Fruit fly (Drosophila melanogaster) whole organism, wandering third instar larva: ENCODE data around the gene Tbc1d22.

Source experiments
- CG32264 ChIP-seq: fragments of 200-800 bp; sonication (Bioruptor generic); optimal IDR thresholded peaks from 2 replicates; lab custom pipeline; 2016; ENCODE audit warnings: missing biosample characterization, missing genetic modification characterization
- CG9705 ChIP-seq: fragments of 200-800 bp; sonication (Bioruptor generic); optimal IDR thresholded peaks from 2 replicates; lab custom pipeline; 2018; ENCODE audit warnings: missing biosample characterization, mild to moderate bottlenecking, missing genetic modification characterization
- Dfd ChIP-seq: fragments of >200 bp; optimal IDR thresholded peaks from 2 replicates; lab custom pipeline; 2017; ENCODE audit warnings: missing biosample characterization, missing genetic modification characterization
- Dif ChIP-seq: fragments of 200-275, 200-300 bp; sonication (Bioruptor generic); optimal IDR thresholded peaks from 2 replicates; lab custom pipeline; 2018; ENCODE audit warnings: missing biosample characterization, missing genetic modification characterization; ENCODE audit not compliant: partially characterized antibody
- HLH106 ChIP-seq: fragments of 200-800 bp; optimal IDR thresholded peaks from 3 replicates; lab custom pipeline; 2019; ENCODE audit warnings: missing biosample characterization, mild to moderate bottlenecking, missing genetic modification characterization, moderate library complexity
- Hr78 ChIP-seq: fragments of >200 bp; optimal IDR thresholded peaks from 2 replicates; lab custom pipeline; 2017; ENCODE audit warnings: missing biosample characterization, missing genetic modification characterization
- Hr83 ChIP-seq: fragments of 200-300 bp; sonication (Bioruptor generic); optimal IDR thresholded peaks from 2 replicates; lab custom pipeline; 2016; ENCODE audit warnings: missing biosample characterization, mild to moderate bottlenecking, missing genetic modification characterization, moderate library complexity; ENCODE audit not compliant: poor library complexity, severe bottlenecking
- Jra ChIP-seq: sonication (Bioruptor generic); optimal IDR thresholded peaks from 2 replicates; lab custom pipeline; 2016; ENCODE audit warnings: missing biosample characterization, missing genetic modification characterization
- Mio ChIP-seq: sonication (Bioruptor generic); optimal IDR thresholded peaks from 2 replicates; lab custom pipeline; 2016; ENCODE audit warnings: missing biosample characterization, missing genetic modification characterization
- Myc ChIP-seq: fragments of >200 bp; optimal IDR thresholded peaks from 2 replicates; lab custom pipeline; 2017
- N ChIP-seq: fragments of >200 bp; optimal IDR thresholded peaks from 2 replicates; lab custom pipeline; 2018; ENCODE audit warnings: missing biosample characterization, missing external identifiers, missing genetic modification characterization
- OdsH ChIP-seq: fragments of 200-800 bp; sonication (Bioruptor generic); optimal IDR thresholded peaks from 2 replicates; lab custom pipeline; 2016; ENCODE audit warnings: missing biosample characterization, mild to moderate bottlenecking, missing genetic modification characterization
- Sp1 ChIP-seq: fragments of 200-800 bp; sonication (Bioruptor generic); optimal IDR thresholded peaks from 3 replicates; lab custom pipeline; 2019; ENCODE audit warnings: missing biosample characterization, mild to moderate bottlenecking, missing genetic modification characterization, moderate library complexity
- Vsx2 ChIP-seq: fragments of 200-300, 225-300 bp; sonication (Bioruptor generic); optimal IDR thresholded peaks from 2 replicates; lab custom pipeline; 2018; ENCODE audit warnings: missing biosample characterization, missing genetic modification characterization; ENCODE audit not compliant: partially characterized antibody
- br ChIP-seq: fragments of 200-800 bp; sonication (Bioruptor generic); optimal IDR thresholded peaks from 2 replicates; lab custom pipeline; 2016; ENCODE audit warnings: missing biosample characterization, missing genetic modification characterization
- brk ChIP-seq: fragments of 200-800 bp; sonication (Bioruptor generic); optimal IDR thresholded peaks from 2 replicates; lab custom pipeline; 2016; ENCODE audit warnings: missing biosample characterization, mild to moderate bottlenecking, missing genetic modification characterization
- dl ChIP-seq, 2 experiments: fragments of 175-275, 200-275 bp in 1 of 2; fragments of 200-275 bp in 1 of 2; sonication (Bioruptor generic); optimal IDR thresholded peaks; lab custom pipeline; 2018; ENCODE audit warnings: mild to moderate bottlenecking in 2 of 2, missing biosample characterization in 2 of 2, missing genetic modification characterization in 2 of 2, moderate library complexity in 2 of 2; ENCODE audit not compliant: partially characterized antibody in 2 of 2, insufficient read depth in 1 of 2
- dmrt93B ChIP-seq: fragments of 200-800 bp; sonication (Bioruptor generic); optimal IDR thresholded peaks from 2 replicates; lab custom pipeline; 2018; ENCODE audit warnings: missing biosample characterization, mild to moderate bottlenecking, missing genetic modification characterization
- dsf ChIP-seq: sonication (Bioruptor generic); optimal IDR thresholded peaks from 2 replicates; lab custom pipeline; 2016; ENCODE audit warnings: missing biosample characterization, missing genetic modification characterization, borderline replicate concordance
- ey ChIP-seq: fragments of 200-800 bp; sonication (Bioruptor generic); optimal IDR thresholded peaks from 2 replicates; lab custom pipeline; 2016; ENCODE audit warnings: missing biosample characterization, missing genetic modification characterization
- foxo ChIP-seq, 2 experiments: fragments of 200-800 bp; sonication (Bioruptor generic); optimal IDR thresholded peaks; 2 replicates in 1 of 2; 3 replicates in 1 of 2; lab custom pipeline; 2016 to 2017; ENCODE audit warnings: missing biosample characterization in 2 of 2, missing genetic modification characterization in 2 of 2
- fru ChIP-seq: fragments of 200-800 bp; sonication (Bioruptor generic); optimal IDR thresholded peaks from 3 replicates; lab custom pipeline; 2016; ENCODE audit warnings: missing biosample characterization, mild to moderate bottlenecking, missing genetic modification characterization
- h ChIP-seq: fragments of 200-800 bp; sonication (Bioruptor generic); optimal IDR thresholded peaks from 3 replicates; lab custom pipeline; 2016; ENCODE audit warnings: missing biosample characterization, mild to moderate bottlenecking, missing genetic modification characterization
- jim ChIP-seq: fragments of 175-275, 200-325 bp; sonication (Bioruptor generic); optimal IDR thresholded peaks from 2 replicates; lab custom pipeline; 2016; ENCODE audit warnings: missing biosample characterization, mild to moderate bottlenecking, missing genetic modification characterization
- lola ChIP-seq: fragments of >200 bp; optimal IDR thresholded peaks from 2 replicates; lab custom pipeline; 2017; ENCODE audit warnings: missing biosample characterization, missing genetic modification characterization
- pan ChIP-seq: fragments of >200 bp; optimal IDR thresholded peaks from 2 replicates; lab custom pipeline; 2017
- psq ChIP-seq: fragments of 200-800 bp; sonication (Bioruptor generic); optimal IDR thresholded peaks from 3 replicates; lab custom pipeline; 2017; ENCODE audit warnings: missing biosample characterization, mild to moderate bottlenecking, missing genetic modification characterization, moderate library complexity
- rgr ChIP-seq: fragments of 200-800 bp; sonication (Bioruptor generic); optimal IDR thresholded peaks from 3 replicates; lab custom pipeline; 2016; ENCODE audit warnings: missing biosample characterization, mild to moderate bottlenecking, missing genetic modification characterization
- sage ChIP-seq: fragments of 200-800 bp; sonication (Bioruptor generic); optimal IDR thresholded peaks from 2 replicates; lab custom pipeline; 2016; ENCODE audit warnings: missing biosample characterization, mild to moderate bottlenecking, missing genetic modification characterization
- sv ChIP-seq: fragments of 200-800 bp; sonication (Bioruptor generic); optimal IDR thresholded peaks from 3 replicates; lab custom pipeline; 2016; ENCODE audit warnings: missing biosample characterization, missing genetic modification characterization

Tbc1d22 gene

DNA sequence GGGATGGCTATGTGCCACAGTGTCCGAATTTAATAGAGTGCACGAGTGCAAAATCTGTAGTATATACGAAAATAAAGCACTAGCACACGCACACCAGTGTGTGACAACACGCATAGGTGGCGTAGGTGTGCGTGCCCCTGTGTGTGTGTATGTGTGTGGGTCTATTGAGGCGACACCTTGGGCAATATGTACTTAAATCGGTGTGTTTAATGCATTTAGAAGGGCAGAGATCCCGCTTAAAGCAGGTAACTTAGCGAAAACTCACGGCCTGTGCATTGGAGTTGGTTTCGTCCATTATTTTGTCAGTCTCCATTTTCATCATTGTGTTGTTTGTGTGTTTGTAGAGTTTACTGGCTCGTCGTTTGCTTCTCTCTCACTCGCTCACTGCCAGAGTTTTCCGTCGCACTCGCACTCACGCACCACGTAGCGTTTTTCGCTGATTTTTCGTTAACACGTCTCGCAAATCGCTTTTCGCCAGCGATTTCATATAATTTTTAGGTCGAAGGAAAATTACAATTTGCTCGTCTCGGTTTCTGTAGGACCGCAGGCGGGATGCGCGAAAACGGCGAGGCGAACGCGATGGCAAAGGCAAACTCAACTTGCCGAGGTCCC lies 24.8 kb downstream of the Tbc1d22 start:
- TF ChIP-seq Dif, result no peak
- TF ChIP-seq HLH106 (tag; lab: Kevin White, UChicago), result no peak
- TF ChIP-seq jim, result no peak
- peak; percentile 84 for TF ChIP-seq N (GFP tag; lab: Kevin White, UChicago)
- TF ChIP-seq, all 38 proteins: peak for 1

DNA sequence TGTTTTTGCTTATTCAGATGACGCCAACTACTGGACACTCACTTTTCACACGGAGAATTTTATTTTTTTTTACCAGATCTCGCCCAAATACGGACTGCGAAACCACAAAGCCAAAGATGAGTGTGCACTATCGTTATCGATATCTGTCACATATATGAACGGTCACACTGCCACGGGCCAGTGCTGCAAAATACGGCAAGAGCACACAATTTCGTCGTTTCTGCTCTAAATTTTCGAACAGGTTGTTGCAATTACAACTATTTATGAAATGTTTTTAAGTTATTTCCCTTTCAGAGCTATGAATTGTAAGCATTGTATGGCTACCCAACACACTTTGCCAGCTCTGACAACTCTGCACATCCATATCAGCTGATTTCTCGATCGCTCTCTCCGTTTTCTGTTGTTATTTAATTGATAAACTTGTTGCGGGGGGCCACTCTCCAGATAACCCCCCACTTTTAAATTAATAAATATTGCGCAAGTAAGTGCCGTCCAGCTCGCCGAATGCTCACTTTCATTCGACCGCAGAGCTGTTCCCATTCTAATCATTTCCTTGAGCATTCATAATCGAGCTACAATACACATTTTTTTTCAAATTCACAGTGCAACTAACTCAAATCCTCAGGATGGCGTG lies 25.5 kb downstream of the Tbc1d22 start, which contains the start of the genes slmb and CG5793:
TSS of gene slmb (minus strand) at position 134 of the 634 bp plus-strand sequence.
TSS of gene CG5793 (plus strand) at position 222 of the 634 bp plus-strand sequence.
- no peak for TF ChIP-seq Hr78 (GFP tag; lab: Kevin White, UChicago)
- TF ChIP-seq fru (GFP tag; lab: Kevin White, UChicago), result no peak
- TF ChIP-seq HLH106 (tag; lab: Kevin White, UChicago), result peak; percentile 58
- peak; percentile 50 for TF ChIP-seq Myc (lab: Kevin White, UChicago)
- TF ChIP-seq N (GFP tag; lab: Kevin White, UChicago), result no peak
- no peak for TF ChIP-seq Vsx2 (GFP tag; lab: Kevin White, UChicago)
- no peak for TF ChIP-seq brk (GFP tag; lab: Kevin White, UChicago)
- no peak for TF ChIP-seq sage (GFP tag; lab: Kevin White, UChicago)
- peak; percentile 63 for TF ChIP-seq Sp1 (GFP tag; lab: Kevin White, UChicago)
- peak in 1 of 2 experiments; percentile 82 for TF ChIP-seq foxo (GFP tag; optimal IDR thresholded peaks at IDR 0.05; lab: Kevin White, UChicago)
- peak; percentile 80 for TF ChIP-seq Hr83
- peak; percentile 49 for TF ChIP-seq OdsH (GFP tag; lab: Kevin White, UChicago)
- TF ChIP-seq Dif, result no peak
- peak; percentile 58 for TF ChIP-seq psq
- no peak for TF ChIP-seq pan (lab: Kevin White, UChicago)
- peak; percentile 74 for TF ChIP-seq rgr (GFP tag; lab: Kevin White, UChicago)
- peak; percentile 81 for TF ChIP-seq Jra (GFP tag; lab: Kevin White, UChicago)
- TF ChIP-seq CG9705 (GFP tag; lab: Kevin White, UChicago), result peak; percentile 25
- TF ChIP-seq ey, result peak; percentile 64
- peak; percentile 47 for TF ChIP-seq sv (GFP tag; lab: Kevin White, UChicago)

DNA sequence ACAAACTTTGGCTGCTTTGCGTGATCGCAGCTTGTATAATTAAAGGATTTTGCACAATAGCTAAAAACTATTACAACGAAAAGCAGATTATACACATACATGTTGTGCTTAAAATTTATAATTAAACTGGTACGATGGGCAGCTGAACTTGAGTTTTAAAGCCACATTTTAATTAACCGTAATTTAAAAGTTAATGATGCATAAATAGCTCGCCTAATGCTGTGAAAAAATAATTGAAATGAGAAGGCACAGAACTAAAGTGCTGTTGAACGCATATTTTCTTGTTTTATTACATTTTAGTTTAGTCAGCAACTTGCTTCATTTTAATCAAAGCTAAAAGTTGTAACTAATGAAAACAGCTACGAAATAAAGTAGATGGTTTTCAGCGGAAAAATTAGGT lies 27.6 kb downstream of the Tbc1d22 start, which contains the start of gene Obp93a:
TSS of gene Obp93a (minus strand) at position 101 of the 400 bp plus-strand sequence.
- TF ChIP-seq jim (no peak), sv (GFP tag; lab: Kevin White, UChicago) (no peak), Sp1 (GFP tag; lab: Kevin White, UChicago) (no peak), Hr83 (no peak), CG32264 (GFP tag; lab: Kevin White, UChicago) (no peak), OdsH (GFP tag; lab: Kevin White, UChicago) (no peak), fru (GFP tag; lab: Kevin White, UChicago) (no peak), Dfd (GFP tag; lab: Kevin White, UChicago) (no peak), br (GFP tag; lab: Kevin White, UChicago) (no peak), sage (GFP tag; lab: Kevin White, UChicago) (no peak), dmrt93B (GFP tag; lab: Kevin White, UChicago) (no peak), psq (no peak), lola (GFP tag; lab: Kevin White, UChicago) (no peak), dsf (GFP tag; lab: Kevin White, UChicago) (no peak), Myc (lab: Kevin White, UChicago) (no peak), h (GFP tag; lab: Kevin White, UChicago) (no peak), N (GFP tag; lab: Kevin White, UChicago) (no peak), Vsx2 (GFP tag; lab: Kevin White, UChicago) (no peak), HLH106 (tag; lab: Kevin White, UChicago) (no peak)

DNA sequence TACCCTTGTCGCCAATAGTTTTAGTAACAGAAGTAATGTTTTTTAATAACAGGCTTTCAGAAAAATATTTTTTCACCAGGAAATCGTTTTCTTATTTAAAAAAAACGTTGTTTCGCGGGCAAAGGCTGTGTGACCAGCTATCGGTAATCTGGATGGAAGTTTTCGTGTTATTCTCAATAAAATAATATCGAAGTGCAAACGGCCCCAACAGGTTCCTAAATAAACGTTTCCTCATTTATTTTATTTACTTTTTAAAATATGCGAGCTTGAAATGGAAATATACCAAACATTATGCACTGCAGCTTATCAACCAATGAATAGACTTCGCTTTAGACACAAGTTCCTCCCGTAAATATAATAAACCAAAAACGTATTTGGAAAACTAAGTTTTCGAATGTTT lies 28.1 kb downstream of the Tbc1d22 start, which contains the start of gene Ice2:
TSS of gene Ice2 (plus strand) at position 167 of the 400 bp plus-strand sequence.
- TF ChIP-seq Vsx2 (GFP tag; lab: Kevin White, UChicago) (peak; percentile 99), fru (GFP tag; lab: Kevin White, UChicago) (no peak), dsf (GFP tag; lab: Kevin White, UChicago) (no peak), lola (GFP tag; lab: Kevin White, UChicago) (no peak), OdsH (GFP tag; lab: Kevin White, UChicago) (no peak), Mio (GFP tag; lab: Kevin White, UChicago) (no peak), dl (GFP tag; optimal IDR thresholded peaks at IDR 0.05; lab: Kevin White, UChicago; ENCODE audit: insufficient read depth in 1 of 2, partially characterized antibody in 2 of 2) (peak; percentile 43 to 86), Dif (peak; percentile 98)
- TF ChIP-seq, all 38 proteins: peak for 3
